Worm (Caenorhabditis elegans): ENCODE data around the gene ufd-3.

DNA sequence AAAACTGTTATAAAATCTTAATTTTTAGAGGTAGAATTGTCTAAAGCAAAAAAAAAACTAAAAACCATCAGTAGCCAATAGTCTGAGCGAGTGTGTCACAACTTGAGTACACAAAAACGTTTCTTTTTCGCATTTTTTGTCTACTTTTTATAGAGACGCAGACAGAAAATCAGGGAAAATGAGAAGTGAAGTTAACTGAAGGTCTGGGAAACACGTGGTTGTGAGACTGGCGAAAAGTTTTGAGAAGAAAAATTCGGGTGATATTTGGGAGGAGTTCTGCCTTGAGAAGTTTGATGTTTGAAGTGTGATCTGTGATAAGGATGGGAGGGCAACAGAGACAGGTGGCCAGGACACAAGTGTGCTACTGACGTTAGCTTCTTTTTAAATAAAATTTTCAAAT, 2.9 kb upstream of the ufd-3 start:
- TF ChIP-seq unc-62 (GFP tag; optimal IDR thresholded peaks at IDR 0.05): no peak
- no peak for TF ChIP-seq nhr-12 (tag; optimal IDR thresholded peaks at IDR 0.05)
- no peak for TF ChIP-seq nhr-28 (tag; optimal IDR thresholded peaks at IDR 0.05)
- no peak for TF ChIP-seq bed-3 (GFP tag; optimal IDR thresholded peaks at IDR 0.05)
- no peak for TF ChIP-seq nhr-237 (tag; optimal IDR thresholded peaks at IDR 0.05)
- no peak for TF ChIP-seq ztf-11 (tag; optimal IDR thresholded peaks at IDR 0.05)
- no peak for TF ChIP-seq lin-13 (tag; optimal IDR thresholded peaks at IDR 0.05)
- TF ChIP-seq snpc-4 (tag; optimal IDR thresholded peaks at IDR 0.05): no peak
- no peak for TF ChIP-seq lin-32 (GFP tag; optimal IDR thresholded peaks at IDR 0.05)
- TF ChIP-seq ces-1 (GFP tag; optimal IDR thresholded peaks at IDR 0.05): no peak
- no peak for TF ChIP-seq ceh-39 (tag; optimal IDR thresholded peaks at IDR 0.05)
- no peak for TF ChIP-seq nhr-2 (tag; optimal IDR thresholded peaks at IDR 0.05)

All from whole organism, mixed stage, embryonic.